Fruit fly (Drosophila melanogaster): ENCODE results near the gene Ubc84D.

The Ubc84D gene

DNA sequence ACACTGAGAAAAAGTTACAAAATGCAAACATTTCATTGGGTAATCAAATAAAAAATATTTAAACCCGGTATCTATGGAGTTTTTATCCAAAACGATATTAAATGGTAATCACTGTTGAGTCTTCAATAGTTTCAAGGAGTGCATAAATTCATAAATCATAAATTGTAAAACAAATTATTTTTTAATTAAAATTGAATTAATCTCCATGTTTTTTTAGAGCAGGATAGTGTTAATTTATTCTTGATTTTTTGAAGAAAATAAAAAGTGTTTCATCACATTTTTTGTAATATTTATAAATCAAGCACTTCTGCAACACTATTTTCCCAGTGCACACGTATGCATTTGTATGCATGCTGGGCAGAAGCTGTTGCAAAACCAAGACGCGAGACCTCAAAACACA, 28.4 kb downstream of the Ubc84D start (continued):
- no peak for TF ChIP-seq CG1024 (GFP tag; IDR thresholded peaks at IDR 0.05)
- no peak for TF ChIP-seq Dip2 (GFP tag; IDR thresholded peaks at IDR 0.05)
- no peak for TF ChIP-seq aop (GFP tag; IDR thresholded peaks at IDR 0.05)

DNA sequence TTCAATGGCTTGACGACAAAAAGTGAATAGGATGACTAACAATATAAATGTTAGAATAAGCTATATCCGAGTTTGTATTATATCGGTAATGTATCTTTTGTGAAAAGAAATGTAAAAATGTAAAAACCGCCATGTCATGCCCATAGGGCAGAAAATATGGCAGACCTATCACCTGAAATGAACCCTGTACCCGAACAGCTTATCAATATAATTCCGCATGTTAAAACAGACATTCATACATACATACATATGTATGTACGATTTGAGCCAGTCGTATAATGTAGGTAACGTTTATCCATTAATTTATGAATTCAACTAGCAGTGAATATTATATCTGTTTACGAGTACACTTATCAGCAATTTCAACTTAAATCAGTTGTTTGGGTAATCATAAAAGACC, 29.4 kb downstream of the Ubc84D start:
- no peak for TF ChIP-seq CG14014 (GFP tag; IDR thresholded peaks at IDR 0.05)
- no peak for TF ChIP-seq CG10366 (GFP tag; IDR thresholded peaks at IDR 0.05)
- no peak for TF ChIP-seq NK7.1 (GFP tag; optimal IDR thresholded peaks at IDR 0.05)
- no peak for TF ChIP-seq Sox100B (GFP tag; optimal IDR thresholded peaks at IDR 0.05)
- no peak for TF ChIP-seq run (tag; optimal IDR thresholded peaks at IDR 0.05)
- TF ChIP-seq crp (GFP tag; optimal IDR thresholded peaks at IDR 0.05): no peak
- TF ChIP-seq B-H1 (GFP tag; IDR thresholded peaks at IDR 0.05): no peak
- no peak for TF ChIP-seq Hr51 (GFP tag; optimal IDR thresholded peaks at IDR 0.05)
- TF ChIP-seq CG4820 (GFP tag; optimal IDR thresholded peaks at IDR 0.05): no peak
- TF ChIP-seq Scr (GFP tag; IDR thresholded peaks at IDR 0.05; ENCODE audit: partially characterized antibody): no peak
- no peak for TF ChIP-seq cg (GFP tag; optimal IDR thresholded peaks at IDR 0.05)
- no peak for TF ChIP-seq CG16815 (GFP tag; optimal IDR thresholded peaks at IDR 0.05)
- no peak for TF ChIP-seq toy (GFP tag; IDR thresholded peaks at IDR 0.05)

DNA sequence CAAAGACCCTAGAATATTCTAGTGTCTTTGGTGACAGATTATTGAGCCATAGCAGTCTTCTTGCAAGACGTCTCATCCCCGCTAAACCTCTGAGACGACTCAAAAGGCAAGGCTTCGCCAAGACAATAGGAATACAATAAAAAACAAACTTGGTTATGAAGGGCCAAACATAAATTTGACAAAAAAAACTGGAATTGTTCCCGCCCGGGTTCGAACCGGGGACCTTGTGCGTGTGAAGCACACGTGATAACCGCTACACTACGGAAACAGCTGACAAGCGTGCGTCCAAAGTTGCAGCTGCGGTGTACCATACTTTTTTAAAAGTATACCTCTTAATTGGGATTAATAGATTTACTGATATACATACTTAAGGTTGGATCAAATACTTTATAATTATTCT, 43.5 kb downstream of the Ubc84D start:
- TF ChIP-seq Fer3 (tag; optimal IDR thresholded peaks at IDR 0.05): no peak
- TF ChIP-seq CG14860 (GFP tag; IDR thresholded peaks at IDR 0.05; ENCODE audit: partially characterized antibody): peak; percentile 45; the same call in 1 of the 3 replicates
- TF ChIP-seq CG6791 (GFP tag; IDR thresholded peaks at IDR 0.05; ENCODE audit: partially characterized antibody): peak; percentile 41; the same call in 1 of the 3 replicates
- TF ChIP-seq mld (GFP tag; IDR thresholded peaks at IDR 0.05; ENCODE audit: partially characterized antibody): peak; percentile 38; the same call in 1 of the 3 replicates
- TF ChIP-seq p53 (GFP tag; optimal IDR thresholded peaks at IDR 0.05): no peak
- TF ChIP-seq CG42726 (GFP tag; IDR thresholded peaks at IDR 0.05; ENCODE audit: partially characterized antibody): peak; percentile 82
- TF ChIP-seq CG7963 (GFP tag; IDR thresholded peaks at IDR 0.05; ENCODE audit: partially characterized antibody): 0 out of 3 replicates have a peak, but pooled peaks have one; percentile 48
- peak; percentile 72 for TF ChIP-seq CG16813 (GFP tag; IDR thresholded peaks at IDR 0.05; ENCODE audit: partially characterized antibody)
- peak; percentile 9; the same call in 1 of the 3 replicates for TF ChIP-seq hb (GFP tag; IDR thresholded peaks at IDR 0.05; ENCODE audit: partially characterized antibody)
- no peak for TF ChIP-seq tap (tag; optimal IDR thresholded peaks at IDR 0.05)
- no peak for TF ChIP-seq Antp (GFP tag; optimal IDR thresholded peaks at IDR 0.05)
- peak; percentile 17 for TF ChIP-seq cad (GFP tag; optimal IDR thresholded peaks at IDR 0.05)
- peak; percentile 55; the same call in 1 of the 2 replicates for TF ChIP-seq Bgb (GFP tag; IDR thresholded peaks at IDR 0.05; ENCODE audit: partially characterized antibody)
- peak; percentile 8 for TF ChIP-seq sqz (GFP tag; optimal IDR thresholded peaks at IDR 0.05)
- TF ChIP-seq Opbp (GFP tag; IDR thresholded peaks at IDR 0.05; ENCODE audit: partially characterized antibody): peak; percentile 73; the same call in 2 of the 3 replicates
- peak; percentile 19; the same call in 1 of the 3 replicates for TF ChIP-seq CG34224 (GFP tag; IDR thresholded peaks at IDR 0.05; ENCODE audit: partially characterized antibody)
- TF ChIP-seq tx (GFP tag; optimal IDR thresholded peaks at IDR 0.05): no peak
- TF ChIP-seq ato (GFP tag; IDR thresholded peaks at IDR 0.05; ENCODE audit: partially characterized antibody): peak; percentile 66
- no peak for TF ChIP-seq CoRest (tag; optimal IDR thresholded peaks at IDR 0.05)
- TF ChIP-seq vnd (GFP tag; IDR thresholded peaks at IDR 0.05; ENCODE audit: partially characterized antibody): 0 out of 3 replicates have a peak, but pooled peaks have one; percentile 26
- TF ChIP-seq CG8359 (GFP tag; optimal IDR thresholded peaks at IDR 0.05; ENCODE audit: borderline replicate concordance): no peak
- peak; percentile 74; the same call in 1 of the 3 replicates for TF ChIP-seq CG2199 (GFP tag; IDR thresholded peaks at IDR 0.05)
- no peak for TF ChIP-seq org-1 (GFP tag; optimal IDR thresholded peaks at IDR 0.05)
- TF ChIP-seq Elba2 (GFP tag; optimal IDR thresholded peaks at IDR 0.05): peak; percentile 72
- TF ChIP-seq sens (GFP tag): peak; percentile 27
- TF ChIP-seq amos (GFP tag; IDR thresholded peaks at IDR 0.05; ENCODE audit: partially characterized antibody): peak; percentile 76; the same call in 1 of the 2 replicates
- TF ChIP-seq Bdp1 (GFP tag; optimal IDR thresholded peaks at IDR 0.05): peak; percentile 96
